Worm (Caenorhabditis elegans): Measurements from ENCODE around the gene C26B9.3.

ce11 chrX:5373597-5373996 is 35.5 kb downstream of the C26B9.3 start:
- no peak for TF ChIP-seq ama-1 (optimal IDR thresholded peaks at IDR 0.05)
- no peak for TF ChIP-seq ceh-36 (tag; optimal IDR thresholded peaks at IDR 0.05)
- no peak for TF ChIP-seq flt-1 (GFP tag; IDR thresholded peaks at IDR 0.05)
- no peak for TF ChIP-seq tra-4 (tag; optimal IDR thresholded peaks at IDR 0.05)
- no peak for TF ChIP-seq F13C5.2 (tag; optimal IDR thresholded peaks at IDR 0.05)
- no peak for TF ChIP-seq pes-1 (GFP tag; IDR thresholded peaks at IDR 0.05)
- no peak for TF ChIP-seq tbx-11 (GFP tag; IDR thresholded peaks at IDR 0.05)
- TF ChIP-seq B0310.2 (tag; optimal IDR thresholded peaks at IDR 0.05): no peak
- TF ChIP-seq scrt-1 (GFP tag; IDR thresholded peaks at IDR 0.05): no peak
- no peak for TF ChIP-seq aly-1 (tag; optimal IDR thresholded peaks at IDR 0.05)
- no peak for TF ChIP-seq sea-1 (GFP tag; conservative IDR thresholded peaks at IDR 0.05)
- TF ChIP-seq ceh-13 (GFP tag; optimal IDR thresholded peaks at IDR 0.05): no peak
- TF ChIP-seq ets-7 (tag; optimal IDR thresholded peaks at IDR 0.05): no peak
- no peak for TF ChIP-seq tbx-37 (GFP tag; conservative IDR thresholded peaks at IDR 0.05)
